Fruit fly (Drosophila melanogaster): ENCODE data around the gene CG15385.
A peak's percentile ranks its signal among the peaks of the same experiment; 100 is the strongest.

Gene CG15385

dm6 chr2L:2200136-2201036 is 12.0 kb downstream of the CG15385 start (continued):
- no peak for TF ChIP-seq dati (GFP tag; IDR thresholded peaks at IDR 0.05)
- TF ChIP-seq CG7556 (GFP tag; optimal IDR thresholded peaks at IDR 0.05), result no peak
- TF ChIP-seq CG18476 (GFP tag; optimal IDR thresholded peaks at IDR 0.05), result no peak
- peak; percentile 78 for TF ChIP-seq sqz (GFP tag; optimal IDR thresholded peaks at IDR 0.05)
- no peak for TF ChIP-seq twi (tag; optimal IDR thresholded peaks at IDR 0.05)
- peak; percentile 4 for TF ChIP-seq nerfin-1 (tag; optimal IDR thresholded peaks at IDR 0.05)
- TF ChIP-seq bcd (GFP tag; optimal IDR thresholded peaks at IDR 0.05), result no peak
- TF ChIP-seq CG13894 (tag; optimal IDR thresholded peaks at IDR 0.05), result peak; percentile 82
- no peak for TF ChIP-seq CG3847 (GFP tag; IDR thresholded peaks at IDR 0.05)
- TF ChIP-seq CG17612 (GFP tag; IDR thresholded peaks at IDR 0.05), result no peak
- peak; percentile 19 for TF ChIP-seq Nf-YB (GFP tag; optimal IDR thresholded peaks at IDR 0.05)
- TF ChIP-seq Nf-YC (tag; optimal IDR thresholded peaks at IDR 0.05), result peak; percentile 64
- peak; percentile 51 to 66 for TF ChIP-seq Trl (optimal IDR thresholded peaks at IDR 0.05)
- no peak for TF ChIP-seq Trl (GFP tag; optimal IDR thresholded peaks at IDR 0.05)
- TF ChIP-seq CG8089 (GFP tag; optimal IDR thresholded peaks at IDR 0.05), result no peak
- peak; percentile 10 for TF ChIP-seq CG12155 (GFP tag; optimal IDR thresholded peaks at IDR 0.05)
- no peak for TF ChIP-seq schlank (tag; optimal IDR thresholded peaks at IDR 0.05)
- peak; percentile 14 for TF ChIP-seq psq (GFP tag; optimal IDR thresholded peaks at IDR 0.05)
- TF ChIP-seq CG6654 (GFP tag; optimal IDR thresholded peaks at IDR 0.05), result no peak
- no peak for TF ChIP-seq Hey (tag; optimal IDR thresholded peaks at IDR 0.05)
- no peak for TF ChIP-seq tgo (GFP tag; IDR thresholded peaks at IDR 0.05)
- TF ChIP-seq CG5180 (GFP tag; optimal IDR thresholded peaks at IDR 0.05), result peak; percentile 60
- TF ChIP-seq kni (GFP tag; optimal IDR thresholded peaks at IDR 0.05), result peak; percentile 88
- TF ChIP-seq CG8290 (GFP tag; optimal IDR thresholded peaks at IDR 0.05), result no peak
- peak in 1 of 2 experiments; percentile 61 for TF ChIP-seq CG8290 (tag; optimal IDR thresholded peaks at IDR 0.05)
- TF ChIP-seq Dip3 (GFP tag; optimal IDR thresholded peaks at IDR 0.05), result no peak
- no peak for TF ChIP-seq trem (tag; optimal IDR thresholded peaks at IDR 0.05)
- TF ChIP-seq YL-1 (GFP tag; optimal IDR thresholded peaks at IDR 0.05), result no peak
- no peak for TF ChIP-seq Xrp1 (GFP tag; IDR thresholded peaks at IDR 0.05)
- TF ChIP-seq CG9437 (GFP tag; optimal IDR thresholded peaks at IDR 0.05), result peak; percentile 98
- no peak for TF ChIP-seq B-H1 (GFP tag; IDR thresholded peaks at IDR 0.05)
- peak; percentile 22 for TF ChIP-seq grn (GFP tag; optimal IDR thresholded peaks at IDR 0.05)
- TF ChIP-seq H15 (GFP tag; IDR thresholded peaks at IDR 0.05), result no peak
- TF ChIP-seq sd (tag; optimal IDR thresholded peaks at IDR 0.05), result peak; percentile 91
- TF ChIP-seq eyg (GFP tag; optimal IDR thresholded peaks at IDR 0.05), result no peak
- TF ChIP-seq Lhr (GFP tag; optimal IDR thresholded peaks at IDR 0.05), result peak; percentile 41
- TF ChIP-seq Oaz (GFP tag; IDR thresholded peaks at IDR 0.05), result no peak
- no peak for TF ChIP-seq Spps (tag; optimal IDR thresholded peaks at IDR 0.05)
- TF ChIP-seq CG7963 (GFP tag; IDR thresholded peaks at IDR 0.05; ENCODE audit: partially characterized antibody), result no peak
- peak; percentile 50 for TF ChIP-seq yki (optimal IDR thresholded peaks at IDR 0.05)
- TF ChIP-seq Taf1 (GFP tag; IDR thresholded peaks at IDR 0.05), result no peak
- peak in 1 of 2 experiments; percentile 7 for TF ChIP-seq bsh (GFP tag; optimal IDR thresholded peaks at IDR 0.05)
- no peak for TF ChIP-seq HmgD (GFP tag; optimal IDR thresholded peaks at IDR 0.05)
- no peak for TF ChIP-seq CG10147 (GFP tag; optimal IDR thresholded peaks at IDR 0.05)
- TF ChIP-seq CG17829 (tag; optimal IDR thresholded peaks at IDR 0.05), result peak; percentile 59
- TF ChIP-seq cwo (GFP tag; optimal IDR thresholded peaks at IDR 0.05), result peak; percentile 45
- TF ChIP-seq ham (GFP tag; IDR thresholded peaks at IDR 0.05), result no peak
- TF ChIP-seq Ets65A (GFP tag), result peak; percentile 67
- TF ChIP-seq gro (GFP tag; optimal IDR thresholded peaks at IDR 0.05), result peak; percentile 19
- TF ChIP-seq fd102C (GFP tag; optimal IDR thresholded peaks at IDR 0.05), result no peak
